Worm (Caenorhabditis elegans) whole organism, early embryonic: Measurements from ENCODE around the gene Y1B5A.1.

Experiments
- B0310.2 ChIP-seq: sonication (generic microtip); optimal IDR thresholded peaks from 2 replicates; lab custom pipeline; 2016; ENCODE audit warnings: mild to moderate bottlenecking, missing genetic modification characterization, missing compliant biosample characterization
- F13C5.2 ChIP-seq: sonication (generic microtip); optimal IDR thresholded peaks from 2 replicates; lab custom pipeline; 2017; ENCODE audit warnings: mild to moderate bottlenecking, missing genetic modification characterization, inconsistent platforms, missing compliant biosample characterization
- aly-1 ChIP-seq: sonication (generic microtip); optimal IDR thresholded peaks from 2 replicates; lab custom pipeline; 2016; ENCODE audit warnings: missing genetic modification characterization, missing compliant biosample characterization
- ama-1 ChIP-seq: fragments of 150-350 bp; optimal IDR thresholded peaks from 2 replicates; lab custom pipeline; 2014
- ceh-13 ChIP-seq: fragments of 200-800 bp; sonication (Bioruptor generic); optimal IDR thresholded peaks from 2 replicates; lab custom pipeline; 2018; ENCODE audit warnings: mild to moderate bottlenecking, missing genetic modification characterization, missing compliant biosample characterization
- ceh-36 ChIP-seq: sonication (generic microtip); optimal IDR thresholded peaks from 2 replicates; lab custom pipeline; 2016; ENCODE audit warnings: missing genetic modification characterization, inconsistent platforms, missing compliant biosample characterization
- ets-7 ChIP-seq: sonication (generic microtip); optimal IDR thresholded peaks from 2 replicates; lab custom pipeline; 2016; ENCODE audit warnings: missing genotype, missing genetic modification characterization, missing compliant biosample characterization
- flt-1 ChIP-seq: fragments of 200-800 bp; sonication (Bioruptor generic); IDR thresholded peaks from 2 replicates; pipeline ENCODE4 v1.3.6; 2022; ENCODE audit warnings: missing genetic modification characterization, missing compliant biosample characterization
- hmbx-1 ChIP-seq: sonication (generic microtip); optimal IDR thresholded peaks from 2 replicates; lab custom pipeline; 2016; ENCODE audit warnings: mild to moderate bottlenecking, missing genetic modification characterization, missing compliant biosample characterization
- hmg-4 ChIP-seq: fragments of 200-800 bp; sonication (Bioruptor generic); optimal IDR thresholded peaks from 2 replicates; lab custom pipeline; 2018; ENCODE audit warnings: mild to moderate bottlenecking, missing genetic modification characterization, missing compliant biosample characterization
- hnd-1 ChIP-seq: sonication (generic microtip); optimal IDR thresholded peaks from 2 replicates; lab custom pipeline; 2016; ENCODE audit warnings: missing genetic modification characterization, missing compliant biosample characterization
- pes-1 ChIP-seq: fragments of 200-800 bp; sonication (Bioruptor generic); IDR thresholded peaks from 2 replicates; pipeline ENCODE4 v1.3.6; 2022; ENCODE audit warnings: missing genetic modification reagents, missing genetic modification characterization, missing compliant biosample characterization
- scrt-1 ChIP-seq: fragments of 200-800 bp; sonication (Bioruptor generic); IDR thresholded peaks from 2 replicates; pipeline ENCODE4 v1.3.6; 2022; ENCODE audit warnings: missing genetic modification characterization, missing compliant biosample characterization
- sea-1 ChIP-seq: fragments of 200-800 bp; sonication (Bioruptor generic); conservative IDR thresholded peaks from 2 replicates; pipeline ENCODE4 v1.3.6; 2022; ENCODE audit warnings: missing genetic modification characterization, missing compliant biosample characterization
- tbx-11 ChIP-seq: fragments of 200-800 bp; sonication (Bioruptor generic); IDR thresholded peaks from 2 replicates; pipeline ENCODE4 v1.3.6; 2022; ENCODE audit warnings: missing genetic modification characterization, missing compliant biosample characterization
- tbx-37 ChIP-seq: fragments of 200-800 bp; sonication (Bioruptor generic); conservative IDR thresholded peaks from 2 replicates; pipeline ENCODE4 v1.3.6; 2022; ENCODE audit warnings: missing genetic modification reagents, missing genetic modification characterization, missing compliant biosample characterization
- tra-4 ChIP-seq: sonication (generic microtip); optimal IDR thresholded peaks from 2 replicates; lab custom pipeline; 2017; ENCODE audit warnings: missing genetic modification characterization, missing compliant biosample characterization

Gene Y1B5A.1

ce11 chrX:7085067-7085466 is at the start of gene Y1B5A.1:
Gene Y1B5A.1, plus strand, starts transcription at chrX:7085367.
- TF ChIP-seq F13C5.2 (tag; lab: Kevin White, UChicago), result no peak
- no peak for TF ChIP-seq aly-1 (tag; lab: Kevin White, UChicago)
- TF ChIP-seq tbx-11 (GFP tag; lab: Robert Waterston, UW), result no peak
- no peak for TF ChIP-seq ceh-13 (GFP tag; lab: Kevin White, UChicago)
- no peak for TF ChIP-seq tra-4 (tag; lab: Kevin White, UChicago)
- TF ChIP-seq ama-1, result no peak
- TF ChIP-seq ceh-36 (tag; lab: Kevin White, UChicago), result no peak
- TF ChIP-seq ets-7 (tag; lab: Kevin White, UChicago), result no peak
- no peak for TF ChIP-seq B0310.2 (tag; lab: Kevin White, UChicago)
- no peak for TF ChIP-seq tbx-37 (GFP tag; lab: Robert Waterston, UW)
- no peak for TF ChIP-seq flt-1 (GFP tag; lab: Robert Waterston, UW)
- no peak for TF ChIP-seq hmg-4 (GFP tag; lab: Kevin White, UChicago)
- no peak for TF ChIP-seq scrt-1 (GFP tag; lab: Robert Waterston, UW)
- TF ChIP-seq hnd-1 (tag; lab: Kevin White, UChicago), result no peak
- no peak for TF ChIP-seq hmbx-1 (tag; lab: Kevin White, UChicago)
- TF ChIP-seq sea-1 (GFP tag; lab: Robert Waterston, UW), result no peak
- no peak for TF ChIP-seq pes-1 (GFP tag; lab: Robert Waterston, UW)

ce11 chrX:7035937-7036336 is 49.2 kb upstream of the Y1B5A.1 start, which contains the start of gene cest-19:
Gene cest-19, minus strand, starts transcription at chrX:7036037.
- no peak for TF ChIP-seq hnd-1 (tag; lab: Kevin White, UChicago)
- TF ChIP-seq ama-1, result no peak
- TF ChIP-seq flt-1 (GFP tag; lab: Robert Waterston, UW), result no peak
- no peak for TF ChIP-seq F13C5.2 (tag; lab: Kevin White, UChicago)
- no peak for TF ChIP-seq scrt-1 (GFP tag; lab: Robert Waterston, UW)
- TF ChIP-seq tra-4 (tag; lab: Kevin White, UChicago), result no peak
- no peak for TF ChIP-seq ceh-36 (tag; lab: Kevin White, UChicago)
- TF ChIP-seq tbx-11 (GFP tag; lab: Robert Waterston, UW), result no peak
- TF ChIP-seq sea-1 (GFP tag; lab: Robert Waterston, UW), result no peak
- no peak for TF ChIP-seq aly-1 (tag; lab: Kevin White, UChicago)
- TF ChIP-seq B0310.2 (tag; lab: Kevin White, UChicago), result no peak
- no peak for TF ChIP-seq ets-7 (tag; lab: Kevin White, UChicago)
- TF ChIP-seq hmbx-1 (tag; lab: Kevin White, UChicago), result no peak
- TF ChIP-seq ceh-13 (GFP tag; lab: Kevin White, UChicago), result no peak
- no peak for TF ChIP-seq pes-1 (GFP tag; lab: Robert Waterston, UW)
- no peak for TF ChIP-seq hmg-4 (GFP tag; lab: Kevin White, UChicago)

- no peak for TF ChIP-seq hnd-1 (tag; lab: Kevin White, UChicago)
- TF ChIP-seq tbx-37 (GFP tag; lab: Robert Waterston, UW), result no peak
- no peak for TF ChIP-seq hmbx-1 (tag; lab: Kevin White, UChicago)
- no peak for TF ChIP-seq ama-1
- no peak for TF ChIP-seq sea-1 (GFP tag; lab: Robert Waterston, UW)
- TF ChIP-seq hmg-4 (GFP tag; lab: Kevin White, UChicago), result no peak
These were observed 47.2 kb upstream of the Y1B5A.1 start for ce11 chrX:7037998-7038397.

- TF ChIP-seq ama-1, result no peak
- TF ChIP-seq hnd-1 (tag; lab: Kevin White, UChicago), result no peak
- no peak for TF ChIP-seq hmbx-1 (tag; lab: Kevin White, UChicago)
- TF ChIP-seq tra-4 (tag; lab: Kevin White, UChicago), result no peak
- TF ChIP-seq scrt-1 (GFP tag; lab: Robert Waterston, UW), result no peak
- TF ChIP-seq ets-7 (tag; lab: Kevin White, UChicago), result no peak
- no peak for TF ChIP-seq F13C5.2 (tag; lab: Kevin White, UChicago)
- TF ChIP-seq flt-1 (GFP tag; lab: Robert Waterston, UW), result no peak
- no peak for TF ChIP-seq hmg-4 (GFP tag; lab: Kevin White, UChicago)
These were observed 44.4 kb upstream of the Y1B5A.1 start for ce11 chrX:7040760-7041159.

- TF ChIP-seq ceh-13 (GFP tag; lab: Kevin White, UChicago), result no peak
- TF ChIP-seq hmbx-1 (tag; lab: Kevin White, UChicago), result no peak
- TF ChIP-seq flt-1 (GFP tag; lab: Robert Waterston, UW), result no peak
- no peak for TF ChIP-seq aly-1 (tag; lab: Kevin White, UChicago)
- no peak for TF ChIP-seq F13C5.2 (tag; lab: Kevin White, UChicago)
- no peak for TF ChIP-seq B0310.2 (tag; lab: Kevin White, UChicago)
- no peak for TF ChIP-seq tbx-11 (GFP tag; lab: Robert Waterston, UW)
- TF ChIP-seq sea-1 (GFP tag; lab: Robert Waterston, UW), result no peak
- TF ChIP-seq ama-1, result no peak
- TF ChIP-seq tbx-37 (GFP tag; lab: Robert Waterston, UW), result no peak
- TF ChIP-seq hnd-1 (tag; lab: Kevin White, UChicago), result no peak
These were observed 34.9 kb upstream of the Y1B5A.1 start, which contains the start of gene ubc-17 for ce11 chrX:7050290-7050689. Gene ubc-17, plus strand, starts transcription at chrX:7050590.

ce11 chrX:7057357-7057756 is 27.8 kb upstream of the Y1B5A.1 start, which contains the start of gene B0403.5:
Gene B0403.5, plus strand, starts transcription at chrX:7057724.
- TF ChIP-seq ceh-13 (GFP tag; lab: Kevin White, UChicago), result no peak
- no peak for TF ChIP-seq flt-1 (GFP tag; lab: Robert Waterston, UW)
- TF ChIP-seq aly-1 (tag; lab: Kevin White, UChicago), result no peak
- no peak for TF ChIP-seq tbx-37 (GFP tag; lab: Robert Waterston, UW)
- no peak for TF ChIP-seq ets-7 (tag; lab: Kevin White, UChicago)
- TF ChIP-seq tbx-11 (GFP tag; lab: Robert Waterston, UW), result no peak
- TF ChIP-seq tra-4 (tag; lab: Kevin White, UChicago), result no peak
- no peak for TF ChIP-seq pes-1 (GFP tag; lab: Robert Waterston, UW)
- no peak for TF ChIP-seq B0310.2 (tag; lab: Kevin White, UChicago)
- TF ChIP-seq hmg-4 (GFP tag; lab: Kevin White, UChicago), result no peak
- no peak for TF ChIP-seq hmbx-1 (tag; lab: Kevin White, UChicago)
- no peak for TF ChIP-seq scrt-1 (GFP tag; lab: Robert Waterston, UW)
